Fruit fly (Drosophila melanogaster) whole organism, prepupa: ENCODE data around the gene CG11726.
A peak's percentile ranks its signal among the peaks of the same experiment; 100 is the strongest.

Experiments used
- Blimp-1 ChIP-seq: fragments of 200-800 bp; sonication (Bioruptor generic); optimal IDR thresholded peaks from 3 replicates; lab custom pipeline; 2017; ENCODE audit warnings: missing biosample characterization, missing genetic modification characterization, mild to moderate bottlenecking, moderate library complexity, missing genetic modification reagents
- CG10669 ChIP-seq: fragments of 200-800 bp; sonication (Bioruptor generic); optimal IDR thresholded peaks from 3 replicates; lab custom pipeline; 2018; ENCODE audit warnings: missing biosample characterization, mild to moderate bottlenecking, missing genetic modification characterization, moderate library complexity
- CG11294 ChIP-seq: fragments of 200-800 bp; sonication (Bioruptor generic); IDR thresholded peaks from 2 replicates; pipeline ENCODE4 v1.3.6; 2022; ENCODE audit warnings: missing biosample characterization, missing genetic modification characterization
- CG11762 ChIP-seq: fragments of 200-800 bp; sonication (Bioruptor generic); optimal IDR thresholded peaks from 3 replicates; lab custom pipeline; 2016; ENCODE audit warnings: missing biosample characterization, missing genetic modification characterization; ENCODE audit not compliant: insufficient read depth
- CG11902 ChIP-seq: fragments of 200-800 bp; sonication (Bioruptor generic); optimal IDR thresholded peaks from 3 replicates; lab custom pipeline; 2016; ENCODE audit warnings: missing biosample characterization, missing genetic modification characterization
- CG15336 ChIP-seq: fragments of 200-800 bp; sonication (Bioruptor generic); IDR thresholded peaks from 2 replicates; pipeline ENCODE4 v1.3.6; 2022; ENCODE audit warnings: missing biosample characterization, missing genetic modification characterization
- CG16779 ChIP-seq: fragments of 200-800 bp; sonication (Bioruptor generic); optimal IDR thresholded peaks from 3 replicates; lab custom pipeline; 2017; ENCODE audit warnings: missing biosample characterization, mild to moderate bottlenecking, missing genetic modification characterization
- CG31627 ChIP-seq: fragments of 200-800 bp; sonication (Bioruptor generic); optimal IDR thresholded peaks from 3 replicates; lab custom pipeline; 2016; ENCODE audit warnings: missing biosample characterization, missing genetic modification characterization
- CG32006 ChIP-seq: fragments of 200-800 bp; sonication (Bioruptor generic); optimal IDR thresholded peaks from 3 replicates; lab custom pipeline; 2017; ENCODE audit warnings: missing biosample characterization, mild to moderate bottlenecking, missing genetic modification characterization
- CG34406 ChIP-seq: fragments of 200-800 bp; sonication (Bioruptor generic); optimal IDR thresholded peaks from 3 replicates; lab custom pipeline; 2016; ENCODE audit warnings: missing biosample characterization, missing genetic modification characterization
- CG3919 ChIP-seq: fragments of 200-800 bp; sonication (Bioruptor generic); optimal IDR thresholded peaks from 3 replicates; lab custom pipeline; 2016; ENCODE audit warnings: missing biosample characterization, missing genetic modification characterization
- CG4318 ChIP-seq: fragments of 200-800 bp; sonication (Bioruptor generic); optimal IDR thresholded peaks from 3 replicates; lab custom pipeline; 2017; ENCODE audit warnings: missing biosample characterization, mild to moderate bottlenecking, missing genetic modification characterization
- CG6276 ChIP-seq: fragments of 200-800 bp; sonication (Bioruptor generic); optimal IDR thresholded peaks from 2 replicates; lab custom pipeline; 2017; ENCODE audit warnings: missing biosample characterization, mild to moderate bottlenecking, missing genetic modification characterization
- CG6792 ChIP-seq: fragments of 200-800 bp; sonication (Bioruptor generic); optimal IDR thresholded peaks from 3 replicates; lab custom pipeline; 2016; ENCODE audit warnings: missing biosample characterization, missing genetic modification characterization
- CG6808 ChIP-seq: fragments of 200-800 bp; sonication (Bioruptor generic); optimal IDR thresholded peaks from 3 replicates; lab custom pipeline; 2017; ENCODE audit warnings: missing biosample characterization, missing genetic modification characterization, mild to moderate bottlenecking, moderate library complexity, missing genetic modification reagents
- CG6854 ChIP-seq: fragments of 200-800 bp; sonication (Bioruptor generic); optimal IDR thresholded peaks from 2 replicates; lab custom pipeline; 2017; ENCODE audit warnings: missing biosample characterization, mild to moderate bottlenecking, missing genetic modification characterization
- CG7368 ChIP-seq: fragments of 200-800 bp; sonication (Bioruptor generic); optimal IDR thresholded peaks from 3 replicates; lab custom pipeline; 2016; ENCODE audit warnings: missing biosample characterization, missing genetic modification characterization
- CG8319 ChIP-seq: fragments of 200-800 bp; sonication (Bioruptor generic); optimal IDR thresholded peaks from 3 replicates; lab custom pipeline; 2016; ENCODE audit warnings: missing biosample characterization, missing genetic modification characterization
- CG8632 ChIP-seq: fragments of 200-800 bp; sonication (Bioruptor generic); optimal IDR thresholded peaks from 3 replicates; lab custom pipeline; 2016; ENCODE audit warnings: missing biosample characterization, missing genetic modification characterization
- CG9139 ChIP-seq: fragments of 200-800 bp; sonication (Bioruptor generic); optimal IDR thresholded peaks from 3 replicates; lab custom pipeline; 2017; ENCODE audit warnings: missing biosample characterization, mild to moderate bottlenecking, missing genetic modification characterization
- Eip75B ChIP-seq: fragments of 200-800 bp; sonication (Bioruptor generic); optimal IDR thresholded peaks from 3 replicates; lab custom pipeline; 2016; ENCODE audit warnings: missing biosample characterization, missing genetic modification characterization
- Eip78C ChIP-seq: fragments of 200-800 bp; sonication (Bioruptor generic); peaks from one replicate; lab custom pipeline; 2016; ENCODE audit warnings: missing biosample characterization, missing genetic modification characterization
- Eip93F ChIP-seq: fragments of 200-800 bp; sonication (Bioruptor generic); optimal IDR thresholded peaks from 2 replicates; lab custom pipeline; 2016; ENCODE audit warnings: missing biosample characterization, mild to moderate bottlenecking, missing genetic modification characterization
- Ets21C ChIP-seq: fragments of 200-800 bp; sonication (Bioruptor generic); optimal IDR thresholded peaks from 3 replicates; lab custom pipeline; 2016; ENCODE audit warnings: missing biosample characterization, missing genetic modification characterization
- Ets96B ChIP-seq: fragments of 200-800 bp; optimal IDR thresholded peaks from 2 replicates; lab custom pipeline; 2019; ENCODE audit warnings: missing biosample characterization, mild to moderate bottlenecking, missing genetic modification characterization, moderate library complexity
- Hr38 ChIP-seq: sonication (Bioruptor generic); optimal IDR thresholded peaks from 2 replicates; lab custom pipeline; 2016; ENCODE audit warnings: missing biosample characterization, missing genetic modification characterization
- Hr39 ChIP-seq: fragments of 200-800 bp; sonication (Bioruptor generic); optimal IDR thresholded peaks from 2 replicates; lab custom pipeline; 2016; ENCODE audit warnings: missing biosample characterization, missing genetic modification characterization
- Hr4 ChIP-seq: fragments of 200-800 bp; sonication (Bioruptor generic); optimal IDR thresholded peaks from 3 replicates; lab custom pipeline; 2016; ENCODE audit warnings: missing biosample characterization, missing genetic modification characterization
- Lpt ChIP-seq: fragments of 200-800 bp; sonication (Bioruptor generic); optimal IDR thresholded peaks from 3 replicates; lab custom pipeline; 2016; ENCODE audit warnings: missing biosample characterization, missing genetic modification characterization
- Met ChIP-seq: fragments of 200-800 bp; sonication (Bioruptor generic); optimal IDR thresholded peaks from 3 replicates; lab custom pipeline; 2016; ENCODE audit warnings: missing biosample characterization, missing genetic modification characterization
- OdsH ChIP-seq: fragments of 200-800 bp; sonication (Bioruptor generic); optimal IDR thresholded peaks from 3 replicates; lab custom pipeline; 2016; ENCODE audit warnings: missing biosample characterization, missing genetic modification characterization
- Smox ChIP-seq: fragments of 200-800 bp; sonication (Bioruptor generic); optimal IDR thresholded peaks from 3 replicates; lab custom pipeline; 2016; ENCODE audit warnings: missing biosample characterization, missing genetic modification characterization
- Sox102F ChIP-seq: fragments of 200-800 bp; sonication (Bioruptor generic); optimal IDR thresholded peaks from 2 replicates; lab custom pipeline; 2016; ENCODE audit warnings: missing biosample characterization, mild to moderate bottlenecking, missing genetic modification characterization
- Sox15 ChIP-seq: fragments of 200-800 bp; sonication (Bioruptor generic); optimal IDR thresholded peaks from 3 replicates; lab custom pipeline; 2016; ENCODE audit warnings: missing biosample characterization, missing genetic modification characterization
- achi ChIP-seq: fragments of 200-800 bp; sonication (Bioruptor generic); optimal IDR thresholded peaks from 3 replicates; lab custom pipeline; 2016; ENCODE audit warnings: missing biosample characterization, missing genetic modification characterization
- acj6 ChIP-seq: fragments of 200-800 bp; sonication (Bioruptor generic); optimal IDR thresholded peaks from 3 replicates; lab custom pipeline; 2016; ENCODE audit warnings: missing biosample characterization, missing genetic modification characterization
- cyc ChIP-seq: fragments of 200-800 bp; sonication (Bioruptor generic); optimal IDR thresholded peaks from 3 replicates; lab custom pipeline; 2016; ENCODE audit warnings: missing biosample characterization, missing genetic modification characterization
- dac ChIP-seq: fragments of 200-800 bp; sonication (Bioruptor generic); optimal IDR thresholded peaks from 2 replicates; lab custom pipeline; 2017; ENCODE audit warnings: missing biosample characterization, mild to moderate bottlenecking, missing genetic modification characterization
- dsx ChIP-seq: fragments of 200-800 bp; optimal IDR thresholded peaks from 3 replicates; lab custom pipeline; 2019; ENCODE audit warnings: missing biosample characterization, mild to moderate bottlenecking, missing genetic modification characterization, moderate library complexity; ENCODE audit not compliant: poor library complexity, severe bottlenecking
- eg ChIP-seq: fragments of 200-800 bp; sonication (Bioruptor generic); IDR thresholded peaks from 3 replicates; pipeline ENCODE4 v1.3.6; 2022; ENCODE audit warnings: missing biosample characterization, missing genetic modification characterization
- fkh ChIP-seq: fragments of 200-800 bp; sonication (Bioruptor generic); optimal IDR thresholded peaks from 3 replicates; lab custom pipeline; 2017; ENCODE audit warnings: missing biosample characterization, mild to moderate bottlenecking, missing genetic modification characterization, moderate library complexity
- lz ChIP-seq: fragments of 200-800 bp; sonication (Bioruptor generic); optimal IDR thresholded peaks from 3 replicates; lab custom pipeline; 2016; ENCODE audit warnings: missing biosample characterization, missing genetic modification characterization
- net ChIP-seq: fragments of 200-800 bp; sonication (Bioruptor generic); optimal IDR thresholded peaks from 3 replicates; lab custom pipeline; 2016; ENCODE audit warnings: missing biosample characterization, missing genetic modification characterization
- pdm3 ChIP-seq: fragments of 200-800 bp; sonication (Bioruptor generic); optimal IDR thresholded peaks from 3 replicates; lab custom pipeline; 2016; ENCODE audit warnings: missing biosample characterization, missing genetic modification characterization
- salr ChIP-seq, 2 experiments: fragments of 200-800 bp; sonication (Bioruptor generic); optimal IDR thresholded peaks; 3 replicates each; lab custom pipeline; 2016 to 2018; ENCODE audit warnings: missing biosample characterization in 2 of 2, missing genetic modification characterization in 2 of 2, mild to moderate bottlenecking in 1 of 2
- spab ChIP-seq: fragments of 200-800 bp; sonication (Bioruptor generic); optimal IDR thresholded peaks from 2 replicates; lab custom pipeline; 2017; ENCODE audit warnings: missing biosample characterization, mild to moderate bottlenecking, missing genetic modification characterization, missing genetic modification reagents
- ss ChIP-seq, 2 experiments: fragments of 200-800 bp; sonication (Bioruptor generic); optimal IDR thresholded peaks; 2 replicates in 1 of 2; 3 replicates in 1 of 2; lab custom pipeline; 2017 to 2018; ENCODE audit warnings: mild to moderate bottlenecking in 2 of 2, missing biosample characterization in 2 of 2, missing genetic modification characterization in 2 of 2, moderate library complexity in 1 of 2
- svp ChIP-seq: fragments of 200-800 bp; sonication (Bioruptor generic); peaks from one replicate; lab custom pipeline; 2016; ENCODE audit warnings: missing biosample characterization, missing genetic modification characterization

CG11726 gene

DNA sequence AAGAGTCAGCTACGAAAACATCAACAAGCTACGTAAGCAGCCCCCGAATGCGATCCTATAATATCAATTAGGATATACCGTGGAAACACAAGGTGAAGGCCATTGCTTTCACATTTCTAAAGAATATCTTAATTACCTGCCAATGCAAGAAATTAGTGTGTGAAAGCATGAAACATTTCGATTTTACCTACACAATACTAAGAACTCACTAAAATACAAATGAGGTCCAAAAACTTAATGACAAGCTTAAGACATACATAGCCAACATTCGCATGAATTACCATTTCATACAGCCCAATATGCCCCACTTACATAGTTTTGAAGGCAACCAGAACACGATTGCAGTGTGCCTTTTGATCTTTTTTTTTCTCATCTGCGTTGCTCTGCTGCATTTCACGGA, 35.2 kb downstream of the CG11726 start (continued):
- TF ChIP-seq Blimp-1 (no peak), CG16779 (tag; lab: Kevin White, UChicago) (peak; percentile 2), Lpt (GFP tag; lab: Kevin White, UChicago) (peak; percentile 53), dsx (GFP tag; lab: Kevin White, UChicago) (peak; percentile 21), CG3919 (GFP tag; lab: Kevin White, UChicago) (peak; percentile 40), dac (GFP tag; lab: Kevin White, UChicago) (peak; percentile 52), Hr38 (GFP tag; lab: Kevin White, UChicago) (no peak), CG9139 (GFP tag; lab: Kevin White, UChicago) (no peak), fkh (no peak), Hr39 (GFP tag; lab: Kevin White, UChicago) (peak; percentile 14), CG6792 (GFP tag; lab: Kevin White, UChicago) (no peak), ss (GFP tag; optimal IDR thresholded peaks at IDR 0.05; lab: Kevin White, UChicago) (peak in 1 of 2 experiments; percentile 8), CG11902 (GFP tag; lab: Kevin White, UChicago) (no peak), Smox (GFP tag; lab: Kevin White, UChicago) (no peak), CG31627 (GFP tag; lab: Kevin White, UChicago) (no peak), svp (GFP tag; lab: Kevin White, UChicago) (peak; percentile 5), Hr4 (GFP tag; lab: Kevin White, UChicago) (peak; percentile 66), achi (GFP tag; lab: Kevin White, UChicago) (peak; percentile 53), CG11762 (GFP tag; lab: Kevin White, UChicago) (no peak), Ets96B (tag; lab: Kevin White, UChicago) (peak; percentile 50), CG8319 (no peak), Eip75B (peak; percentile 33), pdm3 (GFP tag; lab: Kevin White, UChicago) (peak; percentile 59), CG15336 (peak; percentile 78), CG7368 (GFP tag; lab: Kevin White, UChicago) (peak; percentile 5), Ets21C (GFP tag; lab: Kevin White, UChicago) (no peak), salr (GFP tag; optimal IDR thresholded peaks at IDR 0.05; lab: Kevin White, UChicago) (peak; percentile 31 to 74), cyc (no peak), CG32006 (peak; percentile 80), CG6854 (no peak), lz (GFP tag; lab: Kevin White, UChicago) (no peak), CG6808 (GFP tag; lab: Kevin White, UChicago) (peak; percentile 27), OdsH (GFP tag; lab: Kevin White, UChicago) (peak; percentile 55), Met (GFP tag; lab: Kevin White, UChicago) (no peak), Sox102F (GFP tag; lab: Kevin White, UChicago) (no peak)
- TF ChIP-seq, all 60 proteins: peak for 36

DNA sequence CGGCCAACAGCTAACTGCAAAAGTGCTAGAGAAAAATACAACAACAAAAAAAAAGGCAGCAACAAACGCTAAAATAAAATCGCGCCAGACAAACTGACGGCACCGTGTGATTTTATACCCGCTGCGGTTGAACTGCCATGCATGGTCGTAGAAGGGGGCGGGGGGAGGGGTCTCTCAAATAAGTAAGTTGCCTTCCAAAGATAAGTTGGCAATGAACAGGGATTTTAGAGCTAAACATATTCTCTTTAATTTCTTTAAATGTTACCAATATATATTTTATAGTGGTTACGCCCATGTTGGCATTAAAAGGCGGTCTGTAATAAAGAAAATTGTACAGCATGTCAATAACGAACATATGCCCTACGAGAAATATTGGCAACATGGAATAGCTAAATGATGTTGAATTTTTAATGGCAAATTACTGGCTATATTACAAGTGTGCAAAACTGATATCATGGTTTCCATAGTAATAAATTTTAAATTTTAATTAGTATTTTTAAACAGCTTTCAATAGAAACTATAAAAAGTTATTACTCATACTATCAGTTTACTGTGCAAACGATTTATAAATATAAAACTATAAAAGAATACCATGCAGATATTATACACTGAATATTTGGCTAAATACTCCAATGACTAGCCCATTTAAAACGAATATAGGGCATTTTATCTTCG, 36.9 kb downstream of the CG11726 start:
- peak; percentile 90 for TF ChIP-seq Smox (GFP tag; lab: Kevin White, UChicago)
- TF ChIP-seq CG8632 (GFP tag; lab: Kevin White, UChicago), result peak; percentile 97
- peak; percentile 99 for TF ChIP-seq OdsH (GFP tag; lab: Kevin White, UChicago)
- TF ChIP-seq ss (GFP tag; optimal IDR thresholded peaks at IDR 0.05; lab: Kevin White, UChicago), result peak; percentile 76 to 91
- TF ChIP-seq Sox15 (GFP tag; lab: Kevin White, UChicago), result peak; percentile 98
- peak; percentile 97 for TF ChIP-seq eg (GFP tag; lab: Robert Waterston, UW)
- peak; percentile 98 for TF ChIP-seq acj6 (GFP tag; lab: Kevin White, UChicago)
- peak; percentile 96 for TF ChIP-seq Eip75B
- TF ChIP-seq CG6792 (GFP tag; lab: Kevin White, UChicago), result peak; percentile 97
- TF ChIP-seq CG11762 (GFP tag; lab: Kevin White, UChicago), result peak; percentile 90
- TF ChIP-seq CG11294, result peak; percentile 96
- TF ChIP-seq dsx (GFP tag; lab: Kevin White, UChicago), result peak; percentile 82
- TF ChIP-seq CG9139 (GFP tag; lab: Kevin White, UChicago), result peak; percentile 67
- peak; percentile 4 for TF ChIP-seq CG6854
- peak; percentile 39 for TF ChIP-seq Blimp-1
- peak; percentile 86 for TF ChIP-seq spab (GFP tag; lab: Kevin White, UChicago)
- peak; percentile 84 for TF ChIP-seq CG6276 (GFP tag; lab: Kevin White, UChicago)
- peak; percentile 91 for TF ChIP-seq CG4318 (GFP tag; lab: Kevin White, UChicago)
- peak; percentile 12 for TF ChIP-seq fkh
- TF ChIP-seq Hr4 (GFP tag; lab: Kevin White, UChicago), result peak; percentile 97
- peak; percentile 98 for TF ChIP-seq net
- TF ChIP-seq Eip78C (GFP tag; lab: Kevin White, UChicago), result peak; percentile 98
- peak; percentile 62 for TF ChIP-seq Eip93F (GFP tag; lab: Kevin White, UChicago)
- TF ChIP-seq CG10669 (GFP tag; lab: Kevin White, UChicago), result peak; percentile 90
- peak; percentile 97 for TF ChIP-seq achi (GFP tag; lab: Kevin White, UChicago)
- TF ChIP-seq CG34406 (GFP tag; lab: Kevin White, UChicago), result peak; percentile 97
